Fruit fly (Drosophila melanogaster) whole organism, embryonic: ENCODE results near the gene CG5521.
A peak's percentile ranks its signal among the peaks of the same experiment; 100 is the strongest.

Experiments
- ATbp ChIP-seq: fragments of 200-800 bp; sonication (Bioruptor generic); optimal IDR thresholded peaks from 2 replicates; lab custom pipeline; 2017; ENCODE audit warnings: missing biosample characterization, mild to moderate bottlenecking, missing genetic modification characterization, missing genetic modification reagents
- Awh ChIP-seq: fragments of 200-800 bp; sonication (Bioruptor generic); IDR thresholded peaks from 2 replicates; pipeline ENCODE4, ENCODE4 v1.3.6; 2022; ENCODE audit warnings: missing biosample characterization, missing genetic modification characterization
- CG10654 ChIP-seq: fragments of 200-800 bp; sonication (Bioruptor generic); optimal IDR thresholded peaks from 2 replicates; lab custom pipeline; 2016; ENCODE audit warnings: missing biosample characterization, missing genetic modification characterization
- CG11723 ChIP-seq: fragments of 200-800 bp; sonication (Bioruptor generic); optimal IDR thresholded peaks from 2 replicates; lab custom pipeline; 2017; ENCODE audit warnings: missing biosample characterization, mild to moderate bottlenecking, missing genetic modification characterization
- CG13624 ChIP-seq: fragments of 200-800 bp; sonication (Bioruptor generic); optimal IDR thresholded peaks from 2 replicates; lab custom pipeline; 2016; ENCODE audit warnings: missing biosample characterization, missing genetic modification characterization
- CG14014 ChIP-seq: fragments of 200-800 bp; sonication (Bioruptor generic); IDR thresholded peaks from 2 replicates; pipeline ENCODE4 v1.3.6; 2022; ENCODE audit warnings: missing biosample characterization, missing genetic modification characterization
- CG14860 ChIP-seq: fragments of 200-800 bp; sonication (Bioruptor generic); IDR thresholded peaks from 3 replicates; pipeline ENCODE4 v1.3.6; 2022; ENCODE audit warnings: missing biosample characterization, missing genetic modification characterization; ENCODE audit not compliant: partially characterized antibody
- CG14965 ChIP-seq: fragments of 200-800 bp; sonication (Bioruptor generic); optimal IDR thresholded peaks from 2 replicates; lab custom pipeline; 2016; ENCODE audit warnings: missing biosample characterization, missing genetic modification characterization, borderline replicate concordance
- CG15479 ChIP-seq: fragments of 200-800 bp; sonication (Bioruptor generic); optimal IDR thresholded peaks from 3 replicates; lab custom pipeline; 2019; ENCODE audit warnings: missing biosample characterization, mild to moderate bottlenecking, missing genetic modification characterization, moderate library complexity
- CG1602 ChIP-seq: fragments of 200-800 bp; sonication (Bioruptor generic); optimal IDR thresholded peaks from 3 replicates; lab custom pipeline; 2016; ENCODE audit warnings: missing biosample characterization, missing genetic modification characterization
- CG17328 ChIP-seq: fragments of 200-800 bp; sonication (Bioruptor generic); IDR thresholded peaks from 2 replicates; pipeline ENCODE4 v1.3.6; 2022; ENCODE audit warnings: missing biosample characterization, missing genetic modification characterization
- CG17385 ChIP-seq: fragments of 200-800 bp; sonication (Bioruptor generic); optimal IDR thresholded peaks from 3 replicates; lab custom pipeline; 2018; ENCODE audit warnings: missing biosample characterization, mild to moderate bottlenecking, missing genetic modification characterization
- CG17612 ChIP-seq: fragments of 200-800 bp; sonication (Bioruptor generic); IDR thresholded peaks from 2 replicates; pipeline ENCODE4 v1.3.6; 2022; ENCODE audit warnings: missing biosample characterization, missing genetic modification characterization
- CG18011 ChIP-seq: fragments of 200-800 bp; sonication (Bioruptor generic); optimal IDR thresholded peaks from 2 replicates; lab custom pipeline; 2017; ENCODE audit warnings: missing biosample characterization, missing genetic modification characterization, mild to moderate bottlenecking, moderate library complexity, missing genotype
- CG2120 ChIP-seq: fragments of 200-800 bp; sonication (Bioruptor generic); optimal IDR thresholded peaks from 3 replicates; lab custom pipeline; 2016; ENCODE audit warnings: missing biosample characterization, missing genetic modification characterization
- CG2199 ChIP-seq: fragments of 200-800 bp; sonication (Bioruptor generic); IDR thresholded peaks from 3 replicates; pipeline ENCODE4 v1.3.6; 2022; ENCODE audit warnings: missing biosample characterization, missing genetic modification characterization
- CG3065 ChIP-seq: fragments of 200-800 bp; sonication (Bioruptor generic); optimal IDR thresholded peaks from 2 replicates; lab custom pipeline; 2016; ENCODE audit warnings: missing biosample characterization, missing genetic modification characterization
- CG31224 ChIP-seq: fragments of 200-800 bp; sonication (Bioruptor generic); IDR thresholded peaks from 2 replicates; pipeline ENCODE4 v1.3.6; 2022; ENCODE audit warnings: missing biosample characterization, missing genetic modification characterization
- CG31441 ChIP-seq: fragments of 200-800 bp; sonication (Bioruptor generic); IDR thresholded peaks from 2 replicates; pipeline ENCODE4 v1.3.6; 2022; ENCODE audit warnings: missing biosample characterization, missing genetic modification characterization
- CG34224 ChIP-seq: fragments of 200-800 bp; sonication (Bioruptor generic); IDR thresholded peaks from 3 replicates; pipeline ENCODE4 v1.3.6; 2022; ENCODE audit warnings: missing biosample characterization, missing genetic modification characterization; ENCODE audit not compliant: partially characterized antibody
- CG34376 ChIP-seq: fragments of 200-800 bp; sonication (Bioruptor generic); optimal IDR thresholded peaks from 2 replicates; lab custom pipeline; 2018; ENCODE audit warnings: missing biosample characterization, mild to moderate bottlenecking, missing genetic modification characterization
- CG34422 ChIP-seq: fragments of 200-800 bp; sonication (Bioruptor generic); IDR thresholded peaks from 3 replicates; pipeline ENCODE4 v1.3.6; 2022; ENCODE audit warnings: missing biosample characterization, missing genetic modification characterization
- CG3995 ChIP-seq: fragments of 200-800 bp; sonication (Bioruptor generic); optimal IDR thresholded peaks from 3 replicates; lab custom pipeline; 2016; ENCODE audit warnings: missing biosample characterization, missing genetic modification characterization
- CG7963 ChIP-seq: fragments of 200-800 bp; sonication (Bioruptor generic); IDR thresholded peaks from 3 replicates; pipeline ENCODE4 v1.3.6; 2022; ENCODE audit warnings: missing biosample characterization, missing genetic modification characterization; ENCODE audit not compliant: partially characterized antibody
- CG7987 ChIP-seq: fragments of 200-800 bp; sonication (Bioruptor generic); optimal IDR thresholded peaks from 2 replicates; lab custom pipeline; 2018; ENCODE audit warnings: missing biosample characterization, mild to moderate bottlenecking, missing genetic modification characterization, moderate library complexity
- CG9932 ChIP-seq: fragments of 200-800 bp; sonication (Bioruptor generic); IDR thresholded peaks from 2 replicates; pipeline ENCODE4 v1.3.6; 2022; ENCODE audit warnings: missing biosample characterization, missing genetic modification characterization
- Doc2 ChIP-seq: fragments of 200-800 bp; sonication (Bioruptor generic); IDR thresholded peaks from 2 replicates; pipeline ENCODE4 v1.3.6; 2022; ENCODE audit warnings: missing biosample characterization, missing genetic modification characterization
- Dref ChIP-seq: fragments of 200-800 bp; sonication (Bioruptor generic); IDR thresholded peaks from 2 replicates; pipeline ENCODE4 v1.3.6; 2022; ENCODE audit warnings: missing biosample characterization, missing genetic modification characterization
- Ets97D ChIP-seq: fragments of 200-800 bp; sonication (Bioruptor generic); optimal IDR thresholded peaks from 3 replicates; lab custom pipeline; 2016; ENCODE audit warnings: missing biosample characterization, missing genetic modification characterization
- GATAe ChIP-seq: fragments of 200-800 bp; sonication (Bioruptor generic); conservative IDR thresholded peaks from 2 replicates; pipeline ENCODE4 v1.3.6; 2022; ENCODE audit warnings: missing biosample characterization, missing genetic modification characterization
- HLH3B ChIP-seq: fragments of 200-800 bp; sonication (Bioruptor generic); IDR thresholded peaks from 2 replicates; pipeline ENCODE4 v1.3.6; 2022; ENCODE audit warnings: missing biosample characterization, missing genetic modification characterization
- Hr78 ChIP-seq, 2 experiments: fragments of 200-800 bp in 1 of 2; fragments of >200 bp in 1 of 2; sonication (Bioruptor generic) in 1 of 2; optimal IDR thresholded peaks; 2 replicates each; lab custom pipeline; 2017 to 2019; ENCODE audit warnings: missing biosample characterization in 2 of 2, missing genetic modification characterization in 2 of 2, mild to moderate bottlenecking in 1 of 2, moderate library complexity in 1 of 2
- Lhr ChIP-seq: fragments of 200-800 bp; sonication (Bioruptor generic); optimal IDR thresholded peaks from 3 replicates; lab custom pipeline; 2017; ENCODE audit warnings: mild to moderate bottlenecking, missing biosample characterization, missing genetic modification reagents, missing genetic modification characterization
- Sry-β ChIP-seq: fragments of 200-800 bp; sonication (Bioruptor generic); optimal IDR thresholded peaks from 2 replicates; lab custom pipeline; 2018; ENCODE audit warnings: missing biosample characterization, mild to moderate bottlenecking, missing genetic modification characterization, moderate library complexity
- cas ChIP-seq: fragments of 200-800 bp; sonication (Bioruptor generic); IDR thresholded peaks from 2 replicates; pipeline ENCODE4 v1.3.6; 2022; ENCODE audit warnings: missing biosample characterization, missing genetic modification characterization
- crol ChIP-seq: fragments of 200-800 bp; sonication (Bioruptor generic); IDR thresholded peaks from 2 replicates; pipeline ENCODE4 v1.3.6; 2022; ENCODE audit warnings: missing biosample characterization, missing genetic modification characterization
- dimm ChIP-seq: fragments of 200-800 bp; sonication (Bioruptor generic); IDR thresholded peaks from 2 replicates; pipeline ENCODE4 v1.3.6; 2022; ENCODE audit warnings: missing biosample characterization, missing genetic modification characterization
- ems ChIP-seq: fragments of 200-800 bp; sonication (Bioruptor generic); optimal IDR thresholded peaks from 3 replicates; lab custom pipeline; 2016; ENCODE audit warnings: missing biosample characterization, missing genetic modification characterization
- hbn ChIP-seq: fragments of 200-800 bp; sonication (Bioruptor generic); IDR thresholded peaks from 2 replicates; pipeline ENCODE4 v1.3.6; 2022; ENCODE audit warnings: missing biosample characterization, missing genetic modification characterization; ENCODE audit not compliant: partially characterized antibody
- insv ChIP-seq, 2 experiments: fragments of 200-800 bp; sonication (Bioruptor generic); optimal IDR thresholded peaks; 3 replicates each; lab custom pipeline; 2016 to 2018; ENCODE audit warnings: missing biosample characterization in 2 of 2, missing genetic modification characterization in 2 of 2
- jigr1 ChIP-seq: fragments of 200-800 bp; sonication (Bioruptor generic); IDR thresholded peaks from 3 replicates; pipeline ENCODE4 v1.3.6; 2022; ENCODE audit warnings: missing biosample characterization, missing genetic modification characterization
- jumu ChIP-seq: fragments of 200-800 bp; sonication (Bioruptor generic); optimal IDR thresholded peaks from 3 replicates; lab custom pipeline; 2016; ENCODE audit warnings: missing biosample characterization, missing genetic modification characterization
- luna ChIP-seq: fragments of 200-800 bp; sonication (Bioruptor generic); optimal IDR thresholded peaks from 2 replicates; lab custom pipeline; 2016; ENCODE audit warnings: missing biosample characterization, missing genetic modification characterization
- nerfin-1 ChIP-seq: fragments of 200-800 bp; sonication (Bioruptor generic); optimal IDR thresholded peaks from 3 replicates; lab custom pipeline; 2019; ENCODE audit warnings: missing biosample characterization, mild to moderate bottlenecking, missing genetic modification characterization, moderate library complexity
- salm ChIP-seq: fragments of 200-800 bp; sonication (Bioruptor generic); optimal IDR thresholded peaks from 2 replicates; lab custom pipeline; 2018; ENCODE audit warnings: missing biosample characterization, mild to moderate bottlenecking, missing genetic modification characterization
- sim ChIP-seq: fragments of 200-800 bp; sonication (Bioruptor generic); IDR thresholded peaks from 2 replicates; pipeline ENCODE4 v1.3.6; 2022; ENCODE audit warnings: missing biosample characterization, missing genetic modification characterization
- slbo ChIP-seq: fragments of 200-800 bp; sonication (Bioruptor generic); IDR thresholded peaks from 2 replicates; pipeline ENCODE4 v1.3.6; 2022; ENCODE audit warnings: missing biosample characterization, missing genetic modification characterization
- slp2 ChIP-seq: fragments of 200-800 bp; sonication (Bioruptor generic); optimal IDR thresholded peaks from 2 replicates; lab custom pipeline; 2016; ENCODE audit warnings: missing biosample characterization, missing genetic modification characterization
- sr ChIP-seq: fragments of 200-800 bp; sonication (Bioruptor generic); IDR thresholded peaks from 3 replicates; pipeline ENCODE4 v1.3.6; 2022; ENCODE audit warnings: missing biosample characterization, missing genetic modification characterization
- ssp ChIP-seq: fragments of 200-800 bp; sonication (Bioruptor generic); IDR thresholded peaks from 2 replicates; pipeline ENCODE4 v1.3.6; 2022; ENCODE audit warnings: missing biosample characterization, missing genetic modification characterization
- tgo ChIP-seq: fragments of 200-800 bp; sonication (Bioruptor generic); IDR thresholded peaks from 3 replicates; pipeline ENCODE4 v1.3.6; 2022; ENCODE audit warnings: missing biosample characterization, missing genetic modification characterization

Gene CG5521

DNA sequence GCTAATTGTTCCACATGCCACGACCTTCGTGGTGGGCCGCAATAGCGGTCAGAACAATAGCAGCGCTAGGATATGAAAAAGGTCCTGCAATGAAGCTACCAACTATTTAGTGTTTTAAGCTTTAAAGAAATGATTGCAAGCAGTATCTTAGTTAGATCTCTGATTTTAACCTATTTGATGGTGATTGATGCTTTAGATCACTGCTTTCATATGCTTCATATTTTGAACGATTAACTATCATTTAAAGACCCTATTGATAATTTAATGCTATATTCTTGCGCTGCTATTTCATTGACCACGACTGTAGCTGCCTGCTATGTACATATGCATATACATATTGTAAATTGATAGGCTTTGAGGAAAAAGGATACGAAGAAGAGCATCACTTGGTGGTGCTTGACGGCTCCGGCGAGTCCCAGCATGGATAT lies 3.0 kb upstream of the CG5521 start (continued):
- TF ChIP-seq CG18011 (GFP tag; lab: Kevin White, UChicago) (peak; percentile 49), CG10654 (GFP tag; lab: Kevin White, UChicago) (peak; percentile 5), ems (GFP tag; lab: Kevin White, UChicago) (peak; percentile 55), Awh (no peak), cas (GFP tag; lab: Robert Waterston, UW) (no peak), CG34422 (no peak), Doc2 (GFP tag; lab: Robert Waterston, UW) (no peak), Lhr (GFP tag; lab: Kevin White, UChicago) (no peak), Hr78 (GFP tag; optimal IDR thresholded peaks at IDR 0.05; lab: Kevin White, UChicago) (peak in 1 of 2 experiments; percentile 25), CG34224 (GFP tag; lab: Robert Waterston, UW) (no peak), CG17385 (GFP tag; lab: Kevin White, UChicago) (peak; percentile 33), Dref (no peak), luna (GFP tag; lab: Kevin White, UChicago) (peak; percentile 30), CG34376 (no peak), CG13624 (peak; percentile 87), Sry-β (GFP tag; lab: Kevin White, UChicago) (no peak), hbn (0 out of 2 replicates have a peak, but pooled peaks have one; percentile 24), jumu (GFP tag; lab: Kevin White, UChicago) (peak; percentile 55), sr (GFP tag; lab: Robert Waterston, UW) (0 out of 3 replicates have a peak, but pooled peaks have one; percentile 3), CG2120 (GFP tag; lab: Kevin White, UChicago) (peak; percentile 67), slp2 (GFP tag; lab: Kevin White, UChicago) (no peak), CG17612 (GFP tag; lab: Robert Waterston, UW) (no peak), tgo (GFP tag; lab: Robert Waterston, UW) (peak; percentile 50; the same call in 1 of the 3 replicates), CG1602 (GFP tag; lab: Kevin White, UChicago) (peak; percentile 20), CG15479 (GFP tag; lab: Kevin White, UChicago) (no peak), jigr1 (GFP tag; lab: Robert Waterston, UW) (no peak), CG7963 (GFP tag; lab: Robert Waterston, UW) (no peak), CG14014 (GFP tag; lab: Robert Waterston, UW) (peak; percentile 45; the same call in 1 of the 2 replicates), CG3065 (no peak), CG3995 (GFP tag; lab: Kevin White, UChicago) (no peak), CG7987 (peak; percentile 55), CG9932 (GFP tag; lab: Robert Waterston, UW) (peak; percentile 18), dimm (GFP tag; lab: Robert Waterston, UW) (no peak), CG14965 (GFP tag; lab: Kevin White, UChicago) (peak; percentile 27), slbo (GFP tag; lab: Robert Waterston, UW) (peak; percentile 45; the same call in 1 of the 2 replicates), Ets97D (GFP tag; lab: Kevin White, UChicago) (peak; percentile 55), crol (no peak), ATbp (GFP tag; lab: Kevin White, UChicago) (peak; percentile 27), ssp (no peak), HLH3B (GFP tag; lab: Robert Waterston, UW) (peak; percentile 63), CG31224 (GFP tag; lab: Robert Waterston, UW) (peak; percentile 26; the same call in 1 of the 2 replicates), CG17328 (GFP tag; lab: Robert Waterston, UW) (no peak), CG14860 (GFP tag; lab: Robert Waterston, UW) (0 out of 3 replicates have a peak, but pooled peaks have one; percentile 0), insv (GFP tag; optimal IDR thresholded peaks at IDR 0.05; lab: Kevin White, UChicago) (no peak), CG31441 (peak; percentile 70), sim (GFP tag; lab: Robert Waterston, UW) (no peak), CG2199 (no peak), GATAe (GFP tag; lab: Robert Waterston, UW) (no peak), salm (no peak), CG11723 (GFP tag; lab: Kevin White, UChicago) (peak; percentile 65), nerfin-1 (tag; lab: Kevin White, UChicago) (peak; percentile 67)
